Worm (Caenorhabditis elegans) whole organism, late embryonic: ENCODE results near the gene pqn-73.

Experiments used
- ama-1 ChIP-seq: fragments of 150-350 bp; optimal IDR thresholded peaks from 2 replicates; lab custom pipeline; 2014
- ceh-9 ChIP-seq: sonication (generic microtip); optimal IDR thresholded peaks from 2 replicates; lab custom pipeline; 2016; ENCODE audit warnings: mild to moderate bottlenecking, missing genetic modification characterization, inconsistent platforms, missing compliant biosample characterization
- elt-2 ChIP-seq: sonication (generic microtip); optimal IDR thresholded peaks from 2 replicates; lab custom pipeline; 2016; ENCODE audit warnings: missing genetic modification reagents, missing genetic modification characterization, missing compliant biosample characterization
- fkh-10 ChIP-seq: fragments of 150-350 bp; optimal IDR thresholded peaks from 2 replicates; lab custom pipeline; 2014; ENCODE audit warnings: missing biosample characterization, missing genetic modification reagents, missing genetic modification characterization
- hlh-30 ChIP-seq: sonication (generic microtip); optimal IDR thresholded peaks from 2 replicates; lab custom pipeline; 2017; ENCODE audit warnings: antibody characterized with exemption, missing genetic modification characterization, missing compliant biosample characterization; ENCODE audit not compliant: insufficient read depth
- lim-6 ChIP-seq: sonication (generic microtip); optimal IDR thresholded peaks from 2 replicates; lab custom pipeline; 2016; ENCODE audit warnings: missing genetic modification characterization, missing compliant biosample characterization
- pha-2 ChIP-seq: sonication (generic microtip); optimal IDR thresholded peaks from 2 replicates; lab custom pipeline; 2017; ENCODE audit warnings: mild to moderate bottlenecking, missing genetic modification characterization, missing compliant biosample characterization
- pha-4 ChIP-seq: fragments of 150-350 bp; optimal IDR thresholded peaks from 2 replicates; lab custom pipeline; 2018; ENCODE audit warnings: missing biosample characterization, missing genetic modification reagents, missing genetic modification characterization
- sdc-2 ChIP-seq: sonication (generic microtip); optimal IDR thresholded peaks from 2 replicates; lab custom pipeline; 2016; ENCODE audit warnings: missing genotype, missing genetic modification characterization, missing compliant biosample characterization
- sox-2 ChIP-seq: fragments of 200-800 bp; sonication (Bioruptor generic); IDR thresholded peaks from 2 replicates; pipeline ENCODE4 v1.3.6; 2022; ENCODE audit warnings: missing genetic modification reagents, missing genetic modification characterization, missing compliant biosample characterization
- unc-42 ChIP-seq: sonication (generic microtip); optimal IDR thresholded peaks from 2 replicates; lab custom pipeline; 2016; ENCODE audit warnings: missing genotype, missing genetic modification characterization, missing compliant biosample characterization
- unc-55 ChIP-seq: sonication (generic microtip); optimal IDR thresholded peaks from 2 replicates; lab custom pipeline; 2017; ENCODE audit warnings: missing biosample characterization, missing genetic modification reagents, missing genetic modification characterization

ce11 chrII:8573044-8573443 lies 32.5 kb downstream of the pqn-73 start, which contains the start of gene F54C9.7:
- TF ChIP-seq sdc-2 (tag; lab: Kevin White, UChicago) = no peak
- no peak for TF ChIP-seq pha-4 (tag; lab: Kevin White, UChicago)
- TF ChIP-seq unc-55 (GFP tag; lab: Kevin White, UChicago) = no peak
- no peak for TF ChIP-seq hlh-30 (tag; lab: Kevin White, UChicago)
- no peak for TF ChIP-seq fkh-10 (GFP tag; lab: Kevin White, UChicago)
- no peak for TF ChIP-seq lim-6 (tag; lab: Kevin White, UChicago)
- no peak for TF ChIP-seq ama-1 (lab: Kevin White, UChicago)
- TF ChIP-seq sox-2 = no peak
- no peak for TF ChIP-seq ceh-9
- TF ChIP-seq elt-2 = no peak
- no peak for TF ChIP-seq unc-42
- no peak for TF ChIP-seq pha-2
